Worm (Caenorhabditis elegans) whole organism, late embryonic: ENCODE data around the gene C34C12.2.
A peak's percentile ranks its signal among the peaks of the same experiment; 100 is the strongest.

ENCODE experiments used
- C08G9.2 ChIP-seq: sonication (generic microtip); optimal IDR thresholded peaks from 2 replicates; lab custom pipeline; 2016; ENCODE audit warnings: mild to moderate bottlenecking, missing genetic modification characterization, moderate library complexity, missing compliant biosample characterization
- ama-1 ChIP-seq: fragments of 150-350 bp; optimal IDR thresholded peaks from 2 replicates; lab custom pipeline; 2014
- ceh-48 ChIP-seq: sonication (generic microtip); optimal IDR thresholded peaks from 2 replicates; lab custom pipeline; 2016; ENCODE audit warnings: missing genetic modification characterization, inconsistent platforms, missing compliant biosample characterization
- dve-1 ChIP-seq: sonication (generic microtip); optimal IDR thresholded peaks from 2 replicates; lab custom pipeline; 2017; ENCODE audit warnings: antibody characterized with exemption, mild to moderate bottlenecking, missing genetic modification characterization, missing compliant biosample characterization
- elt-4 ChIP-seq: sonication (generic microtip); optimal IDR thresholded peaks from 2 replicates; lab custom pipeline; 2016; ENCODE audit warnings: missing genetic modification characterization, missing compliant biosample characterization
- fkh-10 ChIP-seq: fragments of 150-350 bp; optimal IDR thresholded peaks from 2 replicates; lab custom pipeline; 2014; ENCODE audit warnings: missing biosample characterization, missing genetic modification reagents, missing genetic modification characterization
- fkh-6 ChIP-seq: sonication (generic microtip); optimal IDR thresholded peaks from 2 replicates; lab custom pipeline; 2016; ENCODE audit warnings: missing genetic modification characterization, missing compliant biosample characterization
- nhr-11 ChIP-seq: fragments of 150-350 bp; optimal IDR thresholded peaks from 2 replicates; lab custom pipeline; 2014; ENCODE audit warnings: missing biosample characterization, missing genetic modification characterization
- ref-2 ChIP-seq: sonication (generic microtip); optimal IDR thresholded peaks from 2 replicates; lab custom pipeline; 2016; ENCODE audit warnings: missing genetic modification characterization, missing compliant biosample characterization
- tbx-2 ChIP-seq: sonication (generic microtip); optimal IDR thresholded peaks from 2 replicates; lab custom pipeline; 2016; ENCODE audit warnings: missing genetic modification characterization, missing compliant biosample characterization

DNA sequence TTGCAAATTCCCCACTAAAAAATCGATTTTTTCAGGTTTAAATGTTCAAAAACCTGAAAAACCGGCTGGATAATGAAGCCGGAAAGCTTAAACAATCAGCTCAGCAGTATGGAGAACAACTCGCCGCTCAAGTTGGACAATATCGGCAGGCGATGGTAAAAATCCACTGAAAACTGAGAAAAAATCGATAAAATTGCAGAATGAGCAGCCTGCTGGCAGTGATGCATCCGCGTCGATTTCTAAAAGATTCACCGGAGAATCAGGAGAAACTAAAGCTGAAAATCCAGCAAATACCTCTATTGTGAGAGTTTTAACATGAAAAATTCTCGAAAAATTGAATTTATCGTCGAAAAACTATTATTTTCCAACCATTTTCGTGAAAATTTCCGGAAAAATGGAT lies 48.1 kb upstream of the C34C12.2 start, which contains the start of gene golg-4:
- TF ChIP-seq ama-1 (lab: Kevin White, UChicago): no peak
- no peak for TF ChIP-seq C08G9.2
- no peak for TF ChIP-seq tbx-2 (tag; lab: Kevin White, UChicago)
- TF ChIP-seq fkh-6 (tag; lab: Kevin White, UChicago): no peak
- no peak for TF ChIP-seq dve-1 (tag; lab: Kevin White, UChicago)
- no peak for TF ChIP-seq fkh-10 (GFP tag; lab: Kevin White, UChicago)
- TF ChIP-seq ceh-48 (tag; lab: Kevin White, UChicago): peak; percentile 12
- TF ChIP-seq elt-4 (tag; lab: Kevin White, UChicago): no peak
- no peak for TF ChIP-seq ref-2 (tag; lab: Kevin White, UChicago)
- no peak for TF ChIP-seq nhr-11 (tag; lab: Kevin White, UChicago)
